Worm (Caenorhabditis elegans): Measurements from ENCODE around the gene srbc-39.

- TF ChIP-seq klf-2 (GFP tag; conservative IDR thresholded peaks at IDR 0.05) = no peak
- no peak for TF ChIP-seq tab-1 (GFP tag; IDR thresholded peaks at IDR 0.05)
- no peak for TF ChIP-seq med-1 (GFP tag; optimal IDR thresholded peaks at IDR 0.05; ENCODE audit: insufficient read depth)
- TF ChIP-seq ref-1 (GFP tag; conservative IDR thresholded peaks at IDR 0.05) = no peak
These were observed 9.9 kb upstream of the srbc-39 start for ce11 chrV:699051-699450.

All from whole organism, midembryonic.